Worm (Caenorhabditis elegans): ENCODE results near the gene F40F8.11.

- TF ChIP-seq dao-5 (tag; optimal IDR thresholded peaks at IDR 0.05) (no peak), him-1 (tag; optimal IDR thresholded peaks at IDR 0.05) (no peak)
Measured at ce11 chrII:11103052-11103451, 29.3 kb downstream of the F40F8.11 start.

All from whole organism, L4/young adult.